Worm (Caenorhabditis elegans) whole organism, mixed stage, embryonic: ENCODE results near the gene smc-6.

Source experiments
- ces-1 ChIP-seq: fragments of 150-350 bp; optimal IDR thresholded peaks from 2 replicates; lab custom pipeline; 2014; ENCODE audit warnings: missing biosample characterization, missing genetic modification reagents, missing genetic modification characterization
- elt-3 ChIP-seq: fragments of 150-350 bp; optimal IDR thresholded peaks from 2 replicates; lab custom pipeline; 2014; ENCODE audit warnings: missing biosample characterization, missing genetic modification characterization
- lsy-2 ChIP-seq: fragments of 150-350 bp; optimal IDR thresholded peaks from 2 replicates; lab custom pipeline; 2014; ENCODE audit warnings: missing biosample characterization, missing genetic modification characterization
- mep-1 ChIP-seq: fragments of 150-350 bp; optimal IDR thresholded peaks from 2 replicates; lab custom pipeline; 2017; ENCODE audit warnings: missing biosample characterization, missing genetic modification reagents, missing genetic modification characterization, inconsistent platforms
- nhr-12 ChIP-seq: fragments of 150-350 bp; optimal IDR thresholded peaks from 2 replicates; lab custom pipeline; 2014; ENCODE audit warnings: missing biosample characterization, missing genetic modification characterization
- nhr-28 ChIP-seq: fragments of 150-350 bp; optimal IDR thresholded peaks from 2 replicates; lab custom pipeline; 2014; ENCODE audit warnings: missing biosample characterization, missing genetic modification characterization
- nhr-76 ChIP-seq: sonication (generic microtip); optimal IDR thresholded peaks from 2 replicates; lab custom pipeline; 2017; ENCODE audit warnings: missing biosample characterization, missing genetic modification characterization
- pha-4 ChIP-seq: fragments of 150-350 bp; optimal IDR thresholded peaks from 2 replicates; lab custom pipeline; 2018; ENCODE audit warnings: missing biosample characterization, missing genetic modification reagents, missing genetic modification characterization
- snpc-4 ChIP-seq: fragments of 150-350 bp; optimal IDR thresholded peaks from 2 replicates; lab custom pipeline; 2014; ENCODE audit warnings: missing biosample characterization, missing genetic modification characterization
- tbx-8 ChIP-seq: fragments of 200-800 bp; sonication (Bioruptor generic); optimal IDR thresholded peaks from 2 replicates; lab custom pipeline; 2018; ENCODE audit warnings: mild to moderate bottlenecking, missing genetic modification characterization, moderate library complexity, missing compliant biosample characterization
- unc-39 ChIP-seq: fragments of 150-350 bp; optimal IDR thresholded peaks from 2 replicates; lab custom pipeline; 2014; ENCODE audit warnings: missing biosample characterization, missing genetic modification characterization
- unc-62 ChIP-seq: fragments of 150-350 bp; optimal IDR thresholded peaks from 2 replicates; lab custom pipeline; 2014; ENCODE audit warnings: missing biosample characterization, missing genetic modification reagents, missing genetic modification characterization
- ztf-11 ChIP-seq: fragments of 150-350 bp; optimal IDR thresholded peaks from 2 replicates; lab custom pipeline; 2014; ENCODE audit warnings: missing biosample characterization, missing genetic modification characterization

- TF ChIP-seq elt-3 = no peak
- no peak for TF ChIP-seq unc-62 (GFP tag; lab: Kevin White, UChicago)
- no peak for TF ChIP-seq snpc-4 (tag; lab: Kevin White, UChicago)
- no peak for TF ChIP-seq nhr-12
- TF ChIP-seq ztf-11 (tag; lab: Kevin White, UChicago) = no peak
- TF ChIP-seq mep-1 = no peak
- TF ChIP-seq nhr-28 (tag; lab: Kevin White, UChicago) = no peak
- no peak for TF ChIP-seq pha-4
- no peak for TF ChIP-seq unc-39 (tag; lab: Kevin White, UChicago)
- TF ChIP-seq lsy-2 (tag; lab: Kevin White, UChicago) = no peak
- no peak for TF ChIP-seq tbx-8 (GFP tag; lab: Kevin White, UChicago)
- no peak for TF ChIP-seq ces-1
- no peak for TF ChIP-seq nhr-76 (tag; lab: Kevin White, UChicago)
Measured at ce11 chrII:11572944-11573343, 5.6 kb upstream of the smc-6 start, which contains the start of gene F54D5.2.
